Worm (Caenorhabditis elegans): Measurements from ENCODE around the gene D1014.13.

- TF ChIP-seq elt-3 (tag; optimal IDR thresholded peaks at IDR 0.05) (no peak), fkh-10 (GFP tag; optimal IDR thresholded peaks at IDR 0.05) (no peak), fkh-2 (tag; optimal IDR thresholded peaks at IDR 0.05) (no peak), mml-1 (tag; optimal IDR thresholded peaks at IDR 0.05) (no peak), daf-12 (tag; optimal IDR thresholded peaks at IDR 0.05) (no peak), skn-1 (tag; optimal IDR thresholded peaks at IDR 0.05) (no peak)
Measured at ce11 chrV:8120868-8121267, 24.6 kb upstream of the D1014.13 start, which contains the start of gene D1014.6.

Measured in whole organism, L3 larva.